Fruit fly (Drosophila melanogaster): ENCODE measurements around the gene CCT4.
A peak's percentile ranks its signal among the peaks of the same experiment; 100 is the strongest.

CCT4 gene

DNA sequence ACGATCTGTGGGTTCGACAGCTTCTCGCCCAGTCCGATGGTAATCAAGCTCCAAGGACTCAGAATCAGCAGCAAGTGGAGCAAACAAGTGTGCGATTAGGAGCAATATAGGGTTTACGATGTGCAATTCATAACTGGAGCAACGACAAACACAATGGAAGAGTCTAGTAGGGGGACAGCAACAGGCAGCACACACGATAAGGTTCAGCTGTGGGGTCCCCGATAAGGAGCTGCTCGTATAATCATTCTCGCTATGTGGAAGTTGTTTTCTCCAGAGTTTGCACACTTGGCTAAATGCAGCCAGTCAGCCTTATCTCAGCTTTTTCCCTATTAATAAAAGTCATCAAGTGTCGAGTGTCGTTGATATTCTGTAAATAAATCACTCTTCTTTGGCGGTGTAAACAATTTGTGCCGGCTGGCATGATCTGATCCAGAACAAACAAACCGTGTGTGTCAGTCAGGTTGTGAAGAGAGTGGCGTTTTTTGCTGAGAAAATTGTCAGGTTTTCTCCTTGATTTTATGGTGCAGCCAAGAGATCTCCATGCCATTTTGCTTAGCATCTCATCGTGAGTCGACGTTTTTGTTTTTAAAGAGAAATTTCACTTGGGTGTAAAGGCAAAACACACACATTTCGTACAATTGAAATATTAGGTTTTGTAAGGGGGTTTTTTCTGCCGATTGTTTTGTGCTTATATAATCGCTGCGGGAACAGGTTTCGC lies 27.1 kb upstream of the CCT4 start (continued):
- TF ChIP-seq CG2120 (GFP tag; optimal IDR thresholded peaks at IDR 0.05) (no peak), CG8924 (tag; optimal IDR thresholded peaks at IDR 0.05) (no peak), CG11560 (tag; IDR thresholded peaks at IDR 0.05) (no peak), ftz-f1 (GFP tag; optimal IDR thresholded peaks at IDR 0.05) (peak; percentile 9), ranshi (GFP tag; IDR thresholded peaks at IDR 0.05) (no peak), Mes4 (GFP tag; optimal IDR thresholded peaks at IDR 0.05) (no peak), Hr39 (optimal IDR thresholded peaks at IDR 0.05) (no peak), CG16813 (GFP tag; IDR thresholded peaks at IDR 0.05; ENCODE audit: partially characterized antibody) (no peak), sug (tag; optimal IDR thresholded peaks at IDR 0.05) (peak; percentile 81), Hr3 (GFP tag; optimal IDR thresholded peaks at IDR 0.05) (no peak), corto (GFP tag; optimal IDR thresholded peaks at IDR 0.05) (peak; percentile 1), pros (GFP tag; optimal IDR thresholded peaks at IDR 0.05) (no peak), exex (tag; optimal IDR thresholded peaks at IDR 0.05) (peak; percentile 64), fd3F (GFP tag; optimal IDR thresholded peaks at IDR 0.05) (no peak), CG43689 (GFP tag; IDR thresholded peaks at IDR 0.05) (no peak), row (GFP tag; IDR thresholded peaks at IDR 0.05) (no peak), sens (GFP tag) (peak; percentile 69), Usf (GFP tag; optimal IDR thresholded peaks at IDR 0.05) (no peak), Hr51 (GFP tag; optimal IDR thresholded peaks at IDR 0.05) (no peak)

dm6 chr2L:12718437-12719376 lies 26.0 kb upstream of the CCT4 start, which contains the start of gene MRP:
TSS of gene MRP (plus strand) at chr2L:12719045.
- TF ChIP-seq Bgb (GFP tag; IDR thresholded peaks at IDR 0.05; ENCODE audit: partially characterized antibody), result peak; percentile 64
- no peak for TF ChIP-seq CG12744 (GFP tag; optimal IDR thresholded peaks at IDR 0.05)
- peak; percentile 35 for TF ChIP-seq CTCF (GFP tag; optimal IDR thresholded peaks at IDR 0.05)
- TF ChIP-seq kah (GFP tag; optimal IDR thresholded peaks at IDR 0.05), result peak; percentile 53
- peak; percentile 6 for TF ChIP-seq Meics (GFP tag; optimal IDR thresholded peaks at IDR 0.05)
- TF ChIP-seq CG6765 (GFP tag; optimal IDR thresholded peaks at IDR 0.05), result peak; percentile 34
- TF ChIP-seq Dll (GFP tag; IDR thresholded peaks at IDR 0.05; ENCODE audit: partially characterized antibody), result 0 out of 4 replicates have a peak, but pooled peaks have one; percentile 39
- TF ChIP-seq seq (GFP tag; IDR thresholded peaks at IDR 0.05), result no peak
- no peak for TF ChIP-seq CG13123 (GFP tag; optimal IDR thresholded peaks at IDR 0.05)
- peak in 1 of 2 experiments; percentile 30 for TF ChIP-seq Pdp1 (GFP tag; optimal IDR thresholded peaks at IDR 0.05)
- no peak for TF ChIP-seq HLH54F (GFP tag; optimal IDR thresholded peaks at IDR 0.05)
- TF ChIP-seq psq (GFP tag; optimal IDR thresholded peaks at IDR 0.05), result no peak
- TF ChIP-seq Neu2 (GFP tag; optimal IDR thresholded peaks at IDR 0.05; ENCODE audit: borderline replicate concordance), result no peak
- no peak for TF ChIP-seq CG30020 (tag; optimal IDR thresholded peaks at IDR 0.05)
- peak; percentile 51; the same call in 1 of the 3 replicates for TF ChIP-seq HLH4C (GFP tag; IDR thresholded peaks at IDR 0.05; ENCODE audit: partially characterized antibody)
- 0 out of 2 replicates have a peak, but pooled peaks have one; percentile 24 for TF ChIP-seq sna (GFP tag; IDR thresholded peaks at IDR 0.05; ENCODE audit: partially characterized antibody)
- TF ChIP-seq cas (GFP tag; IDR thresholded peaks at IDR 0.05), result no peak
- 0 out of 3 replicates have a peak, but pooled peaks have one; percentile 37 for TF ChIP-seq ase (GFP tag; IDR thresholded peaks at IDR 0.05)
- peak; percentile 44; the same call in 1 of the 2 replicates for TF ChIP-seq CG31224 (GFP tag; IDR thresholded peaks at IDR 0.05)
- peak; percentile 26; the same call in 1 of the 2 replicates for TF ChIP-seq NFAT (GFP tag; IDR thresholded peaks at IDR 0.05)
- no peak for TF ChIP-seq Ssrp (tag; optimal IDR thresholded peaks at IDR 0.05)
- TF ChIP-seq tup (GFP tag; optimal IDR thresholded peaks at IDR 0.05), result no peak
- 0 out of 3 replicates have a peak, but pooled peaks have one; percentile 52 for TF ChIP-seq CG11456 (GFP tag; IDR thresholded peaks at IDR 0.05)
- peak; percentile 11; the same call in 1 of the 3 replicates for TF ChIP-seq CG6175 (GFP tag; IDR thresholded peaks at IDR 0.05)
- peak; percentile 39; the same call in 1 of the 2 replicates for TF ChIP-seq stc (GFP tag; IDR thresholded peaks at IDR 0.05)
- TF ChIP-seq CG15696 (tag; optimal IDR thresholded peaks at IDR 0.05), result no peak
- no peak for TF ChIP-seq CG30431 (GFP tag; optimal IDR thresholded peaks at IDR 0.05)
- TF ChIP-seq fd96Cb (tag; optimal IDR thresholded peaks at IDR 0.05), result no peak
- TF ChIP-seq Dip3 (GFP tag; optimal IDR thresholded peaks at IDR 0.05), result no peak

Data from whole organism, embryonic.